Fruit fly (Drosophila melanogaster) whole organism, embryonic: ENCODE data around the gene CG34436.
A peak's percentile ranks its signal among the peaks of the same experiment; 100 is the strongest.

Experiments used
- Bdp1 ChIP-seq: fragments of 200-800 bp; sonication (Bioruptor generic); optimal IDR thresholded peaks from 3 replicates; lab custom pipeline; 2016; ENCODE audit warnings: missing biosample characterization, missing genetic modification characterization
- CG12659 ChIP-seq: fragments of 200-800 bp; sonication (Bioruptor generic); optimal IDR thresholded peaks from 3 replicates; lab custom pipeline; 2017; ENCODE audit warnings: mild to moderate bottlenecking, missing biosample characterization, missing genetic modification reagents, missing genetic modification characterization
- CG12942 ChIP-seq: fragments of 200-800 bp; sonication (Bioruptor generic); optimal IDR thresholded peaks from 3 replicates; lab custom pipeline; 2016; ENCODE audit warnings: missing biosample characterization, missing genetic modification characterization
- CG13894 ChIP-seq: fragments of 200-800 bp; sonication (Bioruptor generic); optimal IDR thresholded peaks from 3 replicates; lab custom pipeline; 2018; ENCODE audit warnings: missing biosample characterization, mild to moderate bottlenecking, missing genetic modification characterization, moderate library complexity
- CG14710 ChIP-seq: fragments of 200-800 bp; sonication (Bioruptor generic); optimal IDR thresholded peaks from 3 replicates; lab custom pipeline; 2019; ENCODE audit warnings: missing biosample characterization, mild to moderate bottlenecking, missing genetic modification characterization, moderate library complexity
- CG17186 ChIP-seq: fragments of 200-800 bp; sonication (Bioruptor generic); optimal IDR thresholded peaks from 3 replicates; lab custom pipeline; 2017; ENCODE audit warnings: missing biosample characterization, missing genetic modification reagents, missing genetic modification characterization
- CG17359 ChIP-seq: fragments of 200-800 bp; sonication (Bioruptor generic); optimal IDR thresholded peaks from 3 replicates; lab custom pipeline; 2018; ENCODE audit warnings: missing biosample characterization, mild to moderate bottlenecking, missing genetic modification characterization, moderate library complexity
- CG17385 ChIP-seq: fragments of 200-800 bp; sonication (Bioruptor generic); optimal IDR thresholded peaks from 3 replicates; lab custom pipeline; 2018; ENCODE audit warnings: missing biosample characterization, mild to moderate bottlenecking, missing genetic modification characterization
- CG2129 ChIP-seq: fragments of 200-800 bp; sonication (Bioruptor generic); IDR thresholded peaks from 2 replicates; pipeline ENCODE4 v1.3.6; 2022; ENCODE audit warnings: missing biosample characterization, missing genetic modification characterization; ENCODE audit not compliant: partially characterized antibody
- CG30431 ChIP-seq: fragments of 200-800 bp; sonication (Bioruptor generic); optimal IDR thresholded peaks from 2 replicates; lab custom pipeline; 2017; ENCODE audit warnings: missing biosample characterization, missing genetic modification characterization
- CG3847 ChIP-seq: fragments of 200-800 bp; sonication (Bioruptor generic); IDR thresholded peaks from 2 replicates; pipeline ENCODE4 v1.3.6; 2022; ENCODE audit warnings: missing biosample characterization, missing genetic modification characterization
- CG4617 ChIP-seq: fragments of 200-800 bp; sonication (Bioruptor generic); optimal IDR thresholded peaks from 3 replicates; lab custom pipeline; 2016; ENCODE audit warnings: missing biosample characterization, missing genetic modification characterization, borderline replicate concordance
- CG4820 ChIP-seq: fragments of 200-800 bp; sonication (Bioruptor generic); optimal IDR thresholded peaks from 3 replicates; lab custom pipeline; 2016; ENCODE audit warnings: missing biosample characterization, missing genetic modification characterization
- CG6254 ChIP-seq: fragments of 200-800 bp; sonication (Bioruptor generic); optimal IDR thresholded peaks from 3 replicates; lab custom pipeline; 2017; ENCODE audit warnings: mild to moderate bottlenecking, missing biosample characterization, missing genetic modification reagents, missing genetic modification characterization
- CG6689 ChIP-seq: fragments of 200-800 bp; sonication (Bioruptor generic); IDR thresholded peaks from 2 replicates; pipeline ENCODE4 v1.3.6; 2022; ENCODE audit warnings: missing biosample characterization, missing genetic modification characterization
- CG7556 ChIP-seq: fragments of 200-800 bp; sonication (Bioruptor generic); optimal IDR thresholded peaks from 2 replicates; lab custom pipeline; 2017; ENCODE audit warnings: missing biosample characterization, mild to moderate bottlenecking, missing genetic modification characterization
- CG8944 ChIP-seq: fragments of 200-800 bp; sonication (Bioruptor generic); optimal IDR thresholded peaks from 3 replicates; lab custom pipeline; 2016; ENCODE audit warnings: missing biosample characterization, missing genetic modification characterization
- CG9797 ChIP-seq: fragments of 200-800 bp; sonication (Bioruptor generic); optimal IDR thresholded peaks from 3 replicates; lab custom pipeline; 2018; ENCODE audit warnings: missing biosample characterization, mild to moderate bottlenecking, missing genetic modification characterization
- CG9932 ChIP-seq: fragments of 200-800 bp; sonication (Bioruptor generic); IDR thresholded peaks from 2 replicates; pipeline ENCODE4 v1.3.6; 2022; ENCODE audit warnings: missing biosample characterization, missing genetic modification characterization
- CTCF ChIP-seq: fragments of 200-800 bp; sonication (Bioruptor generic); optimal IDR thresholded peaks from 2 replicates; lab custom pipeline; 2017; ENCODE audit warnings: missing biosample characterization, mild to moderate bottlenecking, missing genetic modification characterization, moderate library complexity
- Dek ChIP-seq: fragments of 200-800 bp; sonication (Bioruptor generic); optimal IDR thresholded peaks from 3 replicates; lab custom pipeline; 2019; ENCODE audit warnings: missing biosample characterization, mild to moderate bottlenecking, missing genetic modification characterization, moderate library complexity
- Dfd ChIP-seq, 2 experiments: fragments of >200 bp; optimal IDR thresholded peaks; 2 replicates each; lab custom pipeline; 2017; ENCODE audit warnings: missing biosample characterization in 2 of 2, missing genetic modification characterization in 2 of 2
- HHEX ChIP-seq: fragments of 200-800 bp; sonication (Bioruptor generic); optimal IDR thresholded peaks from 3 replicates; lab custom pipeline; 2017; ENCODE audit warnings: missing biosample characterization, mild to moderate bottlenecking, missing genetic modification characterization, missing genetic modification reagents
- Jarid2 ChIP-seq: fragments of 200-800 bp; sonication (Bioruptor generic); optimal IDR thresholded peaks from 3 replicates; lab custom pipeline; 2017; ENCODE audit warnings: mild to moderate bottlenecking, missing biosample characterization, missing genetic modification reagents, missing genetic modification characterization
- MBD-R2 ChIP-seq: fragments of 200-800 bp; sonication (Bioruptor generic); IDR thresholded peaks from 2 replicates; pipeline ENCODE4 v1.3.6; 2022; ENCODE audit warnings: missing biosample characterization, missing genetic modification characterization
- MESR4 ChIP-seq: fragments of 200-800 bp; sonication (Bioruptor generic); optimal IDR thresholded peaks from 2 replicates; lab custom pipeline; 2018; ENCODE audit warnings: missing biosample characterization, mild to moderate bottlenecking, missing genetic modification characterization, moderate library complexity
- Mrtf ChIP-seq: fragments of 200-800 bp; sonication (Bioruptor generic); IDR thresholded peaks from 3 replicates; pipeline ENCODE4 v1.3.6; 2022; ENCODE audit warnings: missing biosample characterization, missing genetic modification characterization
- Pdp1 ChIP-seq, 2 experiments: fragments of 200-800 bp; sonication (Bioruptor generic); optimal IDR thresholded peaks; 3 replicates each; lab custom pipeline; 2016; ENCODE audit warnings: missing biosample characterization in 2 of 2, missing genetic modification characterization in 2 of 2, mild to moderate bottlenecking in 1 of 2, moderate library complexity in 1 of 2
- Side ChIP-seq: fragments of 200-800 bp; sonication (Bioruptor generic); optimal IDR thresholded peaks from 2 replicates; lab custom pipeline; 2016; ENCODE audit warnings: missing biosample characterization, missing genetic modification characterization
- Sin3A ChIP-seq: fragments of >200 bp; optimal IDR thresholded peaks from 2 replicates; lab custom pipeline; 2018
- Sox100B ChIP-seq: fragments of 200-800 bp; sonication (Bioruptor generic); optimal IDR thresholded peaks from 3 replicates; lab custom pipeline; 2018; ENCODE audit warnings: missing biosample characterization, mild to moderate bottlenecking, missing genetic modification characterization
- Sry-β ChIP-seq: fragments of 200-800 bp; sonication (Bioruptor generic); optimal IDR thresholded peaks from 2 replicates; lab custom pipeline; 2018; ENCODE audit warnings: missing biosample characterization, mild to moderate bottlenecking, missing genetic modification characterization, moderate library complexity
- cas ChIP-seq: fragments of 200-800 bp; sonication (Bioruptor generic); IDR thresholded peaks from 2 replicates; pipeline ENCODE4 v1.3.6; 2022; ENCODE audit warnings: missing biosample characterization, missing genetic modification characterization
- ci ChIP-seq: fragments of 200-800 bp; sonication (Bioruptor generic); IDR thresholded peaks from 3 replicates; pipeline ENCODE4 v1.3.6; 2022; ENCODE audit warnings: missing biosample characterization, missing genetic modification characterization
- dysf ChIP-seq: fragments of 200-800 bp; sonication (Bioruptor generic); IDR thresholded peaks from 3 replicates; pipeline ENCODE4 v1.3.6; 2022; ENCODE audit warnings: missing biosample characterization, missing genetic modification characterization
- hbn ChIP-seq: fragments of 200-800 bp; sonication (Bioruptor generic); IDR thresholded peaks from 2 replicates; pipeline ENCODE4 v1.3.6; 2022; ENCODE audit warnings: missing biosample characterization, missing genetic modification characterization; ENCODE audit not compliant: partially characterized antibody
- her ChIP-seq: fragments of 200-800 bp; sonication (Bioruptor generic); optimal IDR thresholded peaks from 2 replicates; lab custom pipeline; 2016; ENCODE audit warnings: missing biosample characterization, missing genetic modification characterization
- hth ChIP-seq: fragments of >200 bp; optimal IDR thresholded peaks from 2 replicates; lab custom pipeline; 2017; ENCODE audit warnings: inconsistent platforms
- kah ChIP-seq: fragments of 200-800 bp; sonication (Bioruptor generic); optimal IDR thresholded peaks from 2 replicates; lab custom pipeline; 2018; ENCODE audit warnings: missing biosample characterization, mild to moderate bottlenecking, missing genetic modification characterization
- lola ChIP-seq, 3 experiments: fragments of >200 bp in 2 of 3; fragments of 200-800 bp in 1 of 3; sonication (Bioruptor generic) in 1 of 3; optimal IDR thresholded peaks; 2 replicates each; lab custom pipeline; 2017 to 2019; ENCODE audit warnings: missing biosample characterization in 3 of 3, missing genetic modification characterization in 3 of 3, mild to moderate bottlenecking in 1 of 3, moderate library complexity in 1 of 3
- mld ChIP-seq: fragments of 200-800 bp; sonication (Bioruptor generic); IDR thresholded peaks from 3 replicates; pipeline ENCODE4 v1.3.6; 2022; ENCODE audit warnings: missing biosample characterization, missing genetic modification characterization; ENCODE audit not compliant: partially characterized antibody
- oc ChIP-seq: fragments of 200-800 bp; sonication (Bioruptor generic); optimal IDR thresholded peaks from 2 replicates; lab custom pipeline; 2018; ENCODE audit warnings: missing biosample characterization, mild to moderate bottlenecking, missing genetic modification characterization, moderate library complexity
- row ChIP-seq: fragments of 200-800 bp; sonication (Bioruptor generic); IDR thresholded peaks from 3 replicates; pipeline ENCODE4 v1.3.6; 2022; ENCODE audit warnings: missing biosample characterization, missing genetic modification characterization
- sc ChIP-seq, 3 experiments: fragments of >200 bp in 2 of 3; fragments of 200-800 bp in 1 of 3; sonication (Bioruptor generic) in 1 of 3; optimal IDR thresholded peaks; 2 replicates in 2 of 3; 3 replicates in 1 of 3; lab custom pipeline; 2017; ENCODE audit warnings: mild to moderate bottlenecking in 1 of 3, missing biosample characterization in 1 of 3, missing genetic modification characterization in 1 of 3, missing genetic modification reagents in 1 of 3
- slou ChIP-seq: fragments of 200-800 bp; sonication (Bioruptor generic); optimal IDR thresholded peaks from 3 replicates; lab custom pipeline; 2016; ENCODE audit warnings: missing biosample characterization, missing genetic modification characterization
- sob ChIP-seq: fragments of 200-800 bp; sonication (Bioruptor generic); IDR thresholded peaks from 2 replicates; pipeline ENCODE4 v1.3.6; 2022; ENCODE audit warnings: missing biosample characterization, missing genetic modification characterization
- sr ChIP-seq: fragments of 200-800 bp; sonication (Bioruptor generic); IDR thresholded peaks from 3 replicates; pipeline ENCODE4 v1.3.6; 2022; ENCODE audit warnings: missing biosample characterization, missing genetic modification characterization
- tin ChIP-seq: fragments of 200-800 bp; sonication (Bioruptor generic); optimal IDR thresholded peaks from 3 replicates; lab custom pipeline; 2016; ENCODE audit warnings: missing biosample characterization, missing genetic modification characterization
- zen2 ChIP-seq: fragments of 200-800 bp; sonication (Bioruptor generic); IDR thresholded peaks from 3 replicates; pipeline ENCODE4 v1.3.6; 2022; ENCODE audit warnings: missing biosample characterization, missing genetic modification characterization; ENCODE audit not compliant: partially characterized antibody

Gene CG34436

DNA sequence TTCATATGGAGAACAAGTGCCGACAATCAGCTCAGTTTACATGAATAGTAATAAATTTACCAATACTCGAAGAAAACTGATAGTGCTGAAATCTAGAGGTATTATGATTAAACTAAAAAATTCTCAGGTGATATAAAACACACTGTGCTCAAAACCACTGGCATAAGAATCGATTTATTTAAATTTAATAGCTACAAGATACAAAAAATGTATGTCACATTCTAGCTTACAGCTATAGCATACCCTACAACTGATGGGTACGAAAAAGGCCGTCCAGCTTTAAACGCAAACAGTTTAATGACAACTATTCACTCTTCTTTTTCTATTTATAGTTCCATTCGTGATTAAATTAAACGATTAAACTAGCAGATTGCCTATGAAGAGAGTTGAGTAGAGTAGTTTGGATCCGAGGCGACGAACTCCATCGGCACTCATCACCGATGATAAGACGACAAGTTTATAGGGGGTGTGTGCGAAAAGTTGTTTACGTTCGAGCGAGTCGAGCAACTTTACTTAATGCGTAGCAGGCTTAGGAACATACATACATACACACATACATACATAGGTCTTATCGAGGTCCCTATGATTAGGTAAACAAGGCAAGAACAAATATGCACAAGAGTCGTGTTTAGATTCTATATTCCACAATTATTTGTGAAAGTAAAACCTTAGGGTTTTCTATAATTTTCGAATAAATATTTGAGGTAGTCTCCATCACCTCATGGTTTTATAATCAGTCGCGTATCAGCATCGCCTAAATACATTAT, 46.6 kb downstream of the CG34436 start (continued):
- peak; percentile 89 for TF ChIP-seq CG9932
- TF ChIP-seq Sin3A (lab: Kevin White, UChicago) = no peak
- peak; percentile 74 for TF ChIP-seq dysf
- TF ChIP-seq zen2 = no peak
- TF ChIP-seq oc = peak; percentile 85
- no peak for TF ChIP-seq mld
- TF ChIP-seq tin (GFP tag; lab: Kevin White, UChicago) = peak; percentile 60
- peak; percentile 69 for TF ChIP-seq sob
- TF ChIP-seq CTCF = no peak
- peak; percentile 54 for TF ChIP-seq CG6689
- TF ChIP-seq CG2129 (GFP tag; lab: Robert Waterston, UW) = no peak
- no peak for TF ChIP-seq hbn (GFP tag; lab: Robert Waterston, UW)
- peak; percentile 40 for TF ChIP-seq CG12942 (GFP tag; lab: Kevin White, UChicago)
- peak; percentile 90 for TF ChIP-seq ci (GFP tag; lab: Robert Waterston, UW)
- peak; percentile 50 for TF ChIP-seq Side (GFP tag; lab: Kevin White, UChicago)
- peak; percentile 76 for TF ChIP-seq CG17359
- TF ChIP-seq CG6254 (GFP tag; lab: Kevin White, UChicago) = peak; percentile 17
- TF ChIP-seq CG13894 (tag; lab: Kevin White, UChicago) = peak; percentile 77
- peak; percentile 66 for TF ChIP-seq HHEX (GFP tag; lab: Kevin White, UChicago)
- TF ChIP-seq CG30431 = peak; percentile 15
- TF ChIP-seq CG4617 = no peak
- TF ChIP-seq Sry-β (GFP tag; lab: Kevin White, UChicago) = peak; percentile 35
- TF ChIP-seq CG17186 (GFP tag; lab: Kevin White, UChicago) = peak; percentile 21
- TF ChIP-seq CG4820 (GFP tag; lab: Kevin White, UChicago) = peak; percentile 58
- TF ChIP-seq CG14710 (tag; lab: Kevin White, UChicago) = peak; percentile 67
- peak; percentile 63 for TF ChIP-seq CG7556
- TF ChIP-seq Dek (tag; lab: Kevin White, UChicago) = peak; percentile 49
- TF ChIP-seq Mrtf (GFP tag; lab: Robert Waterston, UW) = peak; percentile 65; the same call in 2 of the 3 replicates
- TF ChIP-seq slou (GFP tag; lab: Kevin White, UChicago) = peak; percentile 52
- peak; percentile 68 for TF ChIP-seq Bdp1 (GFP tag; lab: Kevin White, UChicago)
- TF ChIP-seq her = peak; percentile 32
- peak; percentile 57 for TF ChIP-seq CG3847 (GFP tag; lab: Robert Waterston, UW)
- peak; percentile 49 to 73 for TF ChIP-seq Pdp1 (GFP tag; optimal IDR thresholded peaks at IDR 0.05; lab: Kevin White, UChicago)
- TF ChIP-seq cas (GFP tag; lab: Robert Waterston, UW) = peak; percentile 75
- TF ChIP-seq CG8944 = peak; percentile 73
- no peak for TF ChIP-seq Dfd (GFP tag; optimal IDR thresholded peaks at IDR 0.05; lab: Kevin White, UChicago)
- peak; percentile 73 for TF ChIP-seq Sox100B (GFP tag; lab: Kevin White, UChicago)
- peak; percentile 89 for TF ChIP-seq row (GFP tag; lab: Robert Waterston, UW)
- TF ChIP-seq CG9797 (GFP tag; lab: Kevin White, UChicago) = no peak
- no peak for TF ChIP-seq kah (GFP tag; lab: Kevin White, UChicago)
- TF ChIP-seq MESR4 (GFP tag; lab: Kevin White, UChicago) = no peak
- peak in 1 of 3 experiments; percentile 75 for TF ChIP-seq lola (GFP tag; optimal IDR thresholded peaks at IDR 0.05; lab: Kevin White, UChicago)
- TF ChIP-seq hth (lab: Kevin White, UChicago) = no peak
- TF ChIP-seq sr (GFP tag; lab: Robert Waterston, UW) = peak; percentile 77; the same call in 2 of the 3 replicates
- TF ChIP-seq CG12659 (GFP tag; lab: Kevin White, UChicago) = peak; percentile 69
- peak; percentile 35 for TF ChIP-seq Jarid2 (GFP tag; lab: Kevin White, UChicago)
- peak; percentile 35; the same call in 1 of the 2 replicates for TF ChIP-seq MBD-R2 (GFP tag; lab: Robert Waterston, UW)
- TF ChIP-seq sc (optimal IDR thresholded peaks at IDR 0.05; lab: Kevin White, UChicago) = no peak
- peak; percentile 86 for TF ChIP-seq sc (GFP tag; optimal IDR thresholded peaks at IDR 0.05; lab: Kevin White, UChicago)
- peak; percentile 61 for TF ChIP-seq CG17385
